Fruit fly (Drosophila melanogaster) whole organism, pupa: ENCODE results near the gene isoQC.

ENCODE experiments used
- CG10348 ChIP-seq: fragments of 200-800 bp; sonication (Bioruptor generic); IDR thresholded peaks from 2 replicates; pipeline ENCODE4 v1.3.6; 2022; ENCODE audit warnings: missing biosample characterization, missing genetic modification characterization
- CG12605 ChIP-seq: fragments of 200-800 bp; sonication (Bioruptor generic); IDR thresholded peaks from 2 replicates; pipeline ENCODE4 v1.3.6; 2022; ENCODE audit warnings: missing biosample characterization, missing genetic modification characterization
- CG13204 ChIP-seq: fragments of 200-800 bp; sonication (Bioruptor generic); optimal IDR thresholded peaks from 2 replicates; lab custom pipeline; 2018; ENCODE audit warnings: missing biosample characterization, mild to moderate bottlenecking, missing genetic modification characterization, moderate library complexity
- CG14655 ChIP-seq: fragments of 200-800 bp; sonication (Bioruptor generic); optimal IDR thresholded peaks from 3 replicates; lab custom pipeline; 2017; ENCODE audit warnings: mild to moderate bottlenecking, missing biosample characterization, missing genetic modification reagents, missing genetic modification characterization
- CG15710 ChIP-seq: fragments of 200-800 bp; sonication (Bioruptor generic); optimal IDR thresholded peaks from 2 replicates; lab custom pipeline; 2018; ENCODE audit warnings: missing biosample characterization, mild to moderate bottlenecking, missing genetic modification characterization, moderate library complexity
- CG17806 ChIP-seq: fragments of 200-800 bp; sonication (Bioruptor generic); optimal IDR thresholded peaks from 2 replicates; lab custom pipeline; 2018; ENCODE audit warnings: missing biosample characterization, mild to moderate bottlenecking, missing genetic modification characterization, moderate library complexity
- CG32121 ChIP-seq: fragments of 200-800 bp; sonication (Bioruptor generic); IDR thresholded peaks from 2 replicates; pipeline ENCODE4 v1.3.6; 2022; ENCODE audit warnings: missing biosample characterization, missing genetic modification characterization
- CG34367 ChIP-seq: fragments of 200-800 bp; sonication (Bioruptor generic); optimal IDR thresholded peaks from 2 replicates; lab custom pipeline; 2018; ENCODE audit warnings: missing biosample characterization, mild to moderate bottlenecking, missing genetic modification characterization
- CG4496 ChIP-seq: fragments of 200-800 bp; sonication (Bioruptor generic); IDR thresholded peaks from 3 replicates; pipeline ENCODE4 v1.3.6; 2022; ENCODE audit warnings: missing biosample characterization, missing genetic modification characterization
- CG8159 ChIP-seq: fragments of 200-800 bp; sonication (Bioruptor generic); optimal IDR thresholded peaks from 3 replicates; lab custom pipeline; 2018; ENCODE audit warnings: missing biosample characterization, mild to moderate bottlenecking, missing genetic modification characterization, moderate library complexity
- CG8301 ChIP-seq: fragments of 200-800 bp; sonication (Bioruptor generic); optimal IDR thresholded peaks from 2 replicates; lab custom pipeline; 2018; ENCODE audit warnings: missing biosample characterization, mild to moderate bottlenecking, missing genetic modification characterization
- CG9948 ChIP-seq: fragments of 200-800 bp; sonication (Bioruptor generic); optimal IDR thresholded peaks from 2 replicates; lab custom pipeline; 2018; ENCODE audit warnings: missing biosample characterization, mild to moderate bottlenecking, missing genetic modification characterization, moderate library complexity
- D1 ChIP-seq: fragments of 200-800 bp; sonication (Bioruptor generic); optimal IDR thresholded peaks from 2 replicates; lab custom pipeline; 2018; ENCODE audit warnings: missing biosample characterization, mild to moderate bottlenecking, missing genetic modification characterization, moderate library complexity
- EcR ChIP-seq: fragments of 200-800 bp; sonication (Bioruptor generic); optimal IDR thresholded peaks from 3 replicates; lab custom pipeline; 2019; ENCODE audit warnings: missing biosample characterization, missing genetic modification characterization, mild to moderate bottlenecking, moderate library complexity, missing genetic modification reagents
- Ets98B ChIP-seq: fragments of 200-800 bp; sonication (Bioruptor generic); IDR thresholded peaks from 2 replicates; pipeline ENCODE4 v1.3.6; 2022; ENCODE audit warnings: missing biosample characterization, missing genetic modification characterization
- Pif1A ChIP-seq: fragments of 200-800 bp; sonication (Bioruptor generic); optimal IDR thresholded peaks from 3 replicates; lab custom pipeline; 2016; ENCODE audit warnings: missing biosample characterization, missing genetic modification characterization
- Pif1B ChIP-seq: fragments of 200-800 bp; sonication (Bioruptor generic); optimal IDR thresholded peaks from 3 replicates; lab custom pipeline; 2016; ENCODE audit warnings: missing biosample characterization, missing genetic modification characterization
- Snoo ChIP-seq: fragments of 200-800 bp; sonication (Bioruptor generic); optimal IDR thresholded peaks from 3 replicates; lab custom pipeline; 2017; ENCODE audit warnings: missing biosample characterization, mild to moderate bottlenecking, missing genetic modification characterization, inconsistent platforms
- fd96Ca ChIP-seq: fragments of 200-800 bp; sonication (Bioruptor generic); IDR thresholded peaks from 3 replicates; pipeline ENCODE4 v1.3.6; 2022; ENCODE audit warnings: missing biosample characterization, missing genetic modification characterization
- gl ChIP-seq: fragments of 200-800 bp; sonication (Bioruptor generic); optimal IDR thresholded peaks from 2 replicates; lab custom pipeline; 2018; ENCODE audit warnings: missing biosample characterization, mild to moderate bottlenecking, missing genetic modification characterization
- rn ChIP-seq: fragments of 200-800 bp; sonication (Bioruptor generic); IDR thresholded peaks from 2 replicates; pipeline ENCODE4 v1.3.6; 2022; ENCODE audit warnings: missing biosample characterization, missing genetic modification characterization

The isoQC gene

DNA sequence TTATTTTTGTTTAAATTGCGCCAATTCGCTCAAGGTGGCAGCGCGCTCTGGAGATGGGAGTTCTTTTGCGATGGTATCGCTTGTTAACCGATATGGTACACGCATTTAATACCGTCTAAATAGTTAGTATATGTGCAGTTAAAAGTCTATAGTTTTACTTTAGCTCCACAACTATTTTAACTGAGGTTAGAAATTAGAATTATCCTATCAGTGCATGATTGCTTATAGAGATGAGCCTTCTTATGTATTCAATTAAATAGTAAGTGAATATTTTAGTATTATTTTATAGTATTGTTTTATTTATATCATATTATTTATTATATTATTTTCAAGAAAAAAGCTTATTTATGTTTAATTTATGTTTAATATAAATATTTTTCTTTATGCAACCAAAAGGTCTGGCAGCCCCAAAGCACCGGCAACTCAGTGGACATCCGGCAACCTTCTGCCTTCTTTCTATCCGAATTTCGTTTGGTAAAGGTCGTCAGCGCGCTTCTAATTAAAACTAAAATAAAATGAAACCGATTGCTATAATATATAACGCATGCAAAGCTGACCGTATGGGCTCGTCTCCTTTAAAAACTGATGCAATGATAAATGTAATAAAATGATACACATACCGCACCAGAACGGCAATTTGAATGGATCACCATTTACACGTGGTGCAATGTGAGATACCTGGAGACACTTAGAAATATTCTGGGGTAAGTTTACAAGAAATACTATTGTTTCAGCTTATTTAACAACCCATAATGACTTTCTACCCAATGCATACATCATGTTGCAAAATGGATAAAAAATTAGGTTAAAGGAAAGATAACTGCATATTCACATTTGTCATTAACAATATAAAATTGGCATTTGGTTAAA is 21.2 kb upstream of the isoQC start, which contains the start of gene CG5199:
Gene CG5199 (minus strand): TSS at position 52 of the 870 bp plus-strand sequence.
- peak; percentile 47 for TF ChIP-seq CG14655 (GFP tag; lab: Kevin White, UChicago)
- peak; percentile 64 for TF ChIP-seq CG8159 (tag; lab: Kevin White, UChicago)
- TF ChIP-seq CG13204: no peak
- TF ChIP-seq Pif1B (GFP tag; lab: Kevin White, UChicago): peak; percentile 14
- no peak for TF ChIP-seq CG34367
- no peak for TF ChIP-seq D1 (tag; lab: Kevin White, UChicago)
- TF ChIP-seq EcR (GFP tag; lab: Kevin White, UChicago): no peak
- no peak for TF ChIP-seq Ets98B (GFP tag; lab: Robert Waterston, UW)
- no peak for TF ChIP-seq gl
- TF ChIP-seq rn: no peak
- TF ChIP-seq CG9948: peak; percentile 43
- TF ChIP-seq CG17806 (tag; lab: Kevin White, UChicago): no peak
- TF ChIP-seq Pif1A (GFP tag; lab: Kevin White, UChicago): no peak
- peak; percentile 59 for TF ChIP-seq CG15710 (tag; lab: Kevin White, UChicago)
- TF ChIP-seq CG10348 (GFP tag; lab: Robert Waterston, UW): no peak
- 0 out of 3 replicates have a peak, but pooled peaks have one; percentile 35 for TF ChIP-seq CG4496
- no peak for TF ChIP-seq CG8301
- no peak for TF ChIP-seq CG12605
- peak; percentile 53 for TF ChIP-seq Snoo (tag; lab: Kevin White, UChicago)
- TF ChIP-seq fd96Ca (GFP tag; lab: Robert Waterston, UW): no peak
- peak; percentile 29; the same call in 1 of the 2 replicates for TF ChIP-seq CG32121 (GFP tag; lab: Robert Waterston, UW)
- TF ChIP-seq, all 21 proteins: peak for 8

DNA sequence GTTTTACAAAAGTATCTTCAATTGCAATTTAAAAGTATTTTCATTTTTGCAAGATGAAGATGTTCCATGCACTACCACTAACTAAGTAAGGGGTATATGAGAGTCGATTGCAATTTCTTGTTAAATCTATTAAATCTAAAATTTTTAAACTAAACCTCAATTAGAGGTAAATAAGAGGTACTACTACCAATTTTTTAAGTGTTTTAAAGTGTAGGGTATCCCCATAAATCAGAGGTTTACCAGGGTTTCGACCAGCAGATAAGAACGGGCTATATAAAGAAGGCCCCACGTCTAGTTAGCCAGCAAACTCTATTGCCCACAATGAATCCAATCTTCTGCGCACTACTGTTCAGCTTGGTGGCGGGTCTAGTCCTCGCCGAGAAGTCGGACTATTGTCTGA is 13.9 kb upstream of the isoQC start, which contains the start of gene mag:
Gene mag (plus strand): TSS at position 301 of the 400 bp plus-strand sequence.
- TF ChIP-seq CG15710 (tag; lab: Kevin White, UChicago) (no peak), EcR (GFP tag; lab: Kevin White, UChicago) (no peak), CG8159 (tag; lab: Kevin White, UChicago) (no peak), CG34367 (no peak), CG8301 (no peak), Pif1B (GFP tag; lab: Kevin White, UChicago) (no peak), D1 (tag; lab: Kevin White, UChicago) (no peak), CG12605 (no peak), Ets98B (GFP tag; lab: Robert Waterston, UW) (no peak), rn (no peak), CG4496 (no peak), CG17806 (tag; lab: Kevin White, UChicago) (no peak), CG32121 (GFP tag; lab: Robert Waterston, UW) (no peak), fd96Ca (GFP tag; lab: Robert Waterston, UW) (no peak)

DNA sequence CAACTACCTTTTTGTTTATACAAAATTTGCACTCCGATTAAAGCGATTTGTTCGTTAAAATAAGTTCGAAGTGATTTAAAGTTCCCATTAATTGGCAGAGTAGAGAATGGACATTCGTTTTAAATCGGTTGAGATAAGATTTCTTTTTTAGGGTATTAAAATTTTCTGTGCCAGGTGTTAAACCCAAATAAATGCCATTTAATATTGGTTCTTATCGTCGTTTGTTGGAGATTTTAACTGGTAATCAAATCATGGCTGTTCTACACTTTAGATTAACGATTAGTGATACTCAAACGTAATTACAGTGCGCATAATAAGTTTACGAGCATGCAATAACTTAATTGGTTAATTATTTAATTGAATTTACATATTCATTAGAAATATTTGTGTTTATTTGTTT is 11.9 kb upstream of the isoQC start:
- TF ChIP-seq CG34367 (no peak), CG8301 (no peak), CG4496 (no peak), Pif1A (GFP tag; lab: Kevin White, UChicago) (no peak), CG9948 (no peak), CG8159 (tag; lab: Kevin White, UChicago) (no peak), D1 (tag; lab: Kevin White, UChicago) (no peak), Snoo (tag; lab: Kevin White, UChicago) (no peak), CG17806 (tag; lab: Kevin White, UChicago) (no peak), Ets98B (GFP tag; lab: Robert Waterston, UW) (no peak), fd96Ca (GFP tag; lab: Robert Waterston, UW) (no peak), Pif1B (GFP tag; lab: Kevin White, UChicago) (no peak), CG15710 (tag; lab: Kevin White, UChicago) (no peak), CG14655 (GFP tag; lab: Kevin White, UChicago) (no peak), CG12605 (no peak)

DNA sequence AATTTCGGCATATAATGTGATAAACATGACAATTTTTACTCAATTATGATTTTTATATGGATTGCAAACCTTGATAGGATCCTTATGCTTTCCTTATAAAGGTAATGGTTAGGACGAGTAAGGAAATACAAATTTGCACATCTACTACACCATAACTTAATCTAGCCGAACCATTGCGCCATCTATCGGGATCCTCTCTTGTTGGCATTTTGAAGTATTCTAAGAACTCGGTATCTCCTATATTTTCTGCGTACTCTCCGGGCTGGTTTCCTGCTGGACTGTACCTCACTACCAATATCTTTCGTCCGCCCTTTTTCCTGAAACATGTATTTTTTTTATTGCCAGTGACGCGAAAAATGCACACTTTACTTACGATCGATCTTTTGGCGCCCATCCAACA is 9.6 kb upstream of the isoQC start, which contains the start of gene atk:
Gene atk (minus strand): TSS at position 186 of the 400 bp plus-strand sequence.
- TF ChIP-seq Pif1A (GFP tag; lab: Kevin White, UChicago) (no peak), CG15710 (tag; lab: Kevin White, UChicago) (no peak)

DNA sequence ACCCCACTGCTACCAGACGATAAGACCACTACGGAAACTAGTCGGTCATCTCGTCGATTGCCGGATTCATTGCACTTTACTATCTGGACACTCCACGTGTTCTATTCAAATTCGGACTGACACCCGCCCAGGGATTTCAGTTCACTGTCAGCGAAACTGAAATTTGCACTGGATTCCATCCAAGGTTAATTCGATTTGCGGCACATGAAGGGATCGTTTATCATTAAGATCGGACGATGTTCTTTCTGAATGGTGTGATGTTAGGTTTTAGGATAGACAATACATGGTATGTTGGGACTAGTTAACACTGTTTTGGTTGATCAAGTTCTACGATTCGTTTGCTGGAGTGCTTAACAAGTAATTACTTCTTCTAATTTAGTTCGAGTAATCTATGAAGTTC is 8.3 kb upstream of the isoQC start, which contains the start of gene CG42764:
Gene CG42764 (minus strand): TSS at position 101 of the 400 bp plus-strand sequence.
- TF ChIP-seq Ets98B (GFP tag; lab: Robert Waterston, UW) (no peak), CG12605 (no peak), CG8301 (no peak), Pif1A (GFP tag; lab: Kevin White, UChicago) (no peak), CG34367 (no peak)
- TF ChIP-seq, all 21 proteins: peak for 0

DNA sequence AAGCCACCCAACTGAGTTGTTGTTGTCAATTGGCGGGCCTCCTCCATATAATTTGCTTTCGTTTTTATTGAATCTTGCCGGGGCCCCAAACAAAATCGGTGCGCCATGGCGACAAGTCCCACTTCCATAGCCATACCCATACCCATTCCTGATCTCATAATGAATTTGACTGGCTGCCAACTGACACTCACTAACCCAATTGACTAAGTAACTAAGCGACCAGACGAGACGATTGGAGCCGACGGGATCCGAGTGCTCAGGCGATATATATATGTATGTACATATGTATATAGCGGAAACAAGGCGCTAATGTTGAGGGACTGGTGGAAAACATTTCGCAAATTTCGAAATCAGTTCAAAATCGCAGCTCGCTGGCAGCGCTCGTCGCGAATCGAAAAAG is 7.7 kb upstream of the isoQC start, which contains the start of gene Tdh:
Gene Tdh (plus strand): TSS at position 346 of the 400 bp plus-strand sequence.
- TF ChIP-seq CG4496: no peak
- TF ChIP-seq CG8159 (tag; lab: Kevin White, UChicago): no peak
- no peak for TF ChIP-seq gl
- TF ChIP-seq Pif1A (GFP tag; lab: Kevin White, UChicago): no peak
- TF ChIP-seq Pif1B (GFP tag; lab: Kevin White, UChicago): no peak
- no peak for TF ChIP-seq fd96Ca (GFP tag; lab: Robert Waterston, UW)
- no peak for TF ChIP-seq CG8301
- no peak for TF ChIP-seq EcR (GFP tag; lab: Kevin White, UChicago)
- TF ChIP-seq CG34367: no peak
- TF ChIP-seq rn: no peak
- no peak for TF ChIP-seq CG10348 (GFP tag; lab: Robert Waterston, UW)
- TF ChIP-seq D1 (tag; lab: Kevin White, UChicago): no peak
- TF ChIP-seq CG32121 (GFP tag; lab: Robert Waterston, UW): no peak
- no peak for TF ChIP-seq CG9948
- TF ChIP-seq CG14655 (GFP tag; lab: Kevin White, UChicago): no peak
- TF ChIP-seq, all 21 proteins: peak for 0
